Fruit fly (Drosophila melanogaster) whole organism, prepupa: Measurements from ENCODE around the gene Jupiter.

ENCODE experiments used
- CG10631 ChIP-seq: fragments of 200-800 bp; sonication (Bioruptor generic); optimal IDR thresholded peaks from 2 replicates; lab custom pipeline; 2016; ENCODE audit warnings: missing biosample characterization, missing genetic modification characterization
- CG11294 ChIP-seq: fragments of 200-800 bp; sonication (Bioruptor generic); IDR thresholded peaks from 2 replicates; pipeline ENCODE4 v1.3.6; 2022; ENCODE audit warnings: missing biosample characterization, missing genetic modification characterization
- CG11762 ChIP-seq: fragments of 200-800 bp; sonication (Bioruptor generic); optimal IDR thresholded peaks from 3 replicates; lab custom pipeline; 2016; ENCODE audit warnings: missing biosample characterization, missing genetic modification characterization; ENCODE audit not compliant: insufficient read depth
- CG11902 ChIP-seq: fragments of 200-800 bp; sonication (Bioruptor generic); optimal IDR thresholded peaks from 3 replicates; lab custom pipeline; 2016; ENCODE audit warnings: missing biosample characterization, missing genetic modification characterization
- CG15336 ChIP-seq: fragments of 200-800 bp; sonication (Bioruptor generic); IDR thresholded peaks from 2 replicates; pipeline ENCODE4 v1.3.6; 2022; ENCODE audit warnings: missing biosample characterization, missing genetic modification characterization
- CG1621 ChIP-seq: fragments of 200-800 bp; sonication (Bioruptor generic); optimal IDR thresholded peaks from 3 replicates; lab custom pipeline; 2018; ENCODE audit warnings: missing biosample characterization, mild to moderate bottlenecking, missing genetic modification characterization
- CG31627 ChIP-seq: fragments of 200-800 bp; sonication (Bioruptor generic); optimal IDR thresholded peaks from 3 replicates; lab custom pipeline; 2016; ENCODE audit warnings: missing biosample characterization, missing genetic modification characterization
- CG32006 ChIP-seq: fragments of 200-800 bp; sonication (Bioruptor generic); optimal IDR thresholded peaks from 3 replicates; lab custom pipeline; 2017; ENCODE audit warnings: missing biosample characterization, mild to moderate bottlenecking, missing genetic modification characterization
- CG3919 ChIP-seq: fragments of 200-800 bp; sonication (Bioruptor generic); optimal IDR thresholded peaks from 3 replicates; lab custom pipeline; 2016; ENCODE audit warnings: missing biosample characterization, missing genetic modification characterization
- CG4318 ChIP-seq: fragments of 200-800 bp; sonication (Bioruptor generic); optimal IDR thresholded peaks from 3 replicates; lab custom pipeline; 2017; ENCODE audit warnings: missing biosample characterization, mild to moderate bottlenecking, missing genetic modification characterization
- CG6163 ChIP-seq: fragments of 200-800 bp; sonication (Bioruptor generic); IDR thresholded peaks from 3 replicates; pipeline ENCODE4 v1.3.6; 2022; ENCODE audit warnings: missing biosample characterization, missing genetic modification characterization
- CG6276 ChIP-seq: fragments of 200-800 bp; sonication (Bioruptor generic); optimal IDR thresholded peaks from 2 replicates; lab custom pipeline; 2017; ENCODE audit warnings: missing biosample characterization, mild to moderate bottlenecking, missing genetic modification characterization
- CG6854 ChIP-seq: fragments of 200-800 bp; sonication (Bioruptor generic); optimal IDR thresholded peaks from 2 replicates; lab custom pipeline; 2017; ENCODE audit warnings: missing biosample characterization, mild to moderate bottlenecking, missing genetic modification characterization
- CG7368 ChIP-seq: fragments of 200-800 bp; sonication (Bioruptor generic); optimal IDR thresholded peaks from 3 replicates; lab custom pipeline; 2016; ENCODE audit warnings: missing biosample characterization, missing genetic modification characterization
- CG8119 ChIP-seq: fragments of 200-800 bp; sonication (Bioruptor generic); IDR thresholded peaks from 3 replicates; pipeline ENCODE4 v1.3.6; 2022; ENCODE audit warnings: missing biosample characterization, missing genetic modification characterization
- CG8632 ChIP-seq: fragments of 200-800 bp; sonication (Bioruptor generic); optimal IDR thresholded peaks from 3 replicates; lab custom pipeline; 2016; ENCODE audit warnings: missing biosample characterization, missing genetic modification characterization
- CG9139 ChIP-seq: fragments of 200-800 bp; sonication (Bioruptor generic); optimal IDR thresholded peaks from 3 replicates; lab custom pipeline; 2017; ENCODE audit warnings: missing biosample characterization, mild to moderate bottlenecking, missing genetic modification characterization
- Eip75B ChIP-seq: fragments of 200-800 bp; sonication (Bioruptor generic); optimal IDR thresholded peaks from 3 replicates; lab custom pipeline; 2016; ENCODE audit warnings: missing biosample characterization, missing genetic modification characterization
- Eip78C ChIP-seq: fragments of 200-800 bp; sonication (Bioruptor generic); peaks from one replicate; lab custom pipeline; 2016; ENCODE audit warnings: missing biosample characterization, missing genetic modification characterization
- Eip93F ChIP-seq: fragments of 200-800 bp; sonication (Bioruptor generic); optimal IDR thresholded peaks from 2 replicates; lab custom pipeline; 2016; ENCODE audit warnings: missing biosample characterization, mild to moderate bottlenecking, missing genetic modification characterization
- Ets96B ChIP-seq: fragments of 200-800 bp; optimal IDR thresholded peaks from 2 replicates; lab custom pipeline; 2019; ENCODE audit warnings: missing biosample characterization, mild to moderate bottlenecking, missing genetic modification characterization, moderate library complexity
- Hr38 ChIP-seq: sonication (Bioruptor generic); optimal IDR thresholded peaks from 2 replicates; lab custom pipeline; 2016; ENCODE audit warnings: missing biosample characterization, missing genetic modification characterization
- Hr39 ChIP-seq: fragments of 200-800 bp; sonication (Bioruptor generic); optimal IDR thresholded peaks from 2 replicates; lab custom pipeline; 2016; ENCODE audit warnings: missing biosample characterization, missing genetic modification characterization
- Lpt ChIP-seq: fragments of 200-800 bp; sonication (Bioruptor generic); optimal IDR thresholded peaks from 3 replicates; lab custom pipeline; 2016; ENCODE audit warnings: missing biosample characterization, missing genetic modification characterization
- Met ChIP-seq: fragments of 200-800 bp; sonication (Bioruptor generic); optimal IDR thresholded peaks from 3 replicates; lab custom pipeline; 2016; ENCODE audit warnings: missing biosample characterization, missing genetic modification characterization
- OdsH ChIP-seq: fragments of 200-800 bp; sonication (Bioruptor generic); optimal IDR thresholded peaks from 3 replicates; lab custom pipeline; 2016; ENCODE audit warnings: missing biosample characterization, missing genetic modification characterization
- Sox14 ChIP-seq: fragments of 200-800 bp; sonication (Bioruptor generic); optimal IDR thresholded peaks from 3 replicates; lab custom pipeline; 2016; ENCODE audit warnings: missing biosample characterization, missing genetic modification characterization
- cyc ChIP-seq: fragments of 200-800 bp; sonication (Bioruptor generic); optimal IDR thresholded peaks from 3 replicates; lab custom pipeline; 2016; ENCODE audit warnings: missing biosample characterization, missing genetic modification characterization
- dac ChIP-seq: fragments of 200-800 bp; sonication (Bioruptor generic); optimal IDR thresholded peaks from 2 replicates; lab custom pipeline; 2017; ENCODE audit warnings: missing biosample characterization, mild to moderate bottlenecking, missing genetic modification characterization
- dsx ChIP-seq: fragments of 200-800 bp; optimal IDR thresholded peaks from 3 replicates; lab custom pipeline; 2019; ENCODE audit warnings: missing biosample characterization, mild to moderate bottlenecking, missing genetic modification characterization, moderate library complexity; ENCODE audit not compliant: poor library complexity, severe bottlenecking
- eg ChIP-seq: fragments of 200-800 bp; sonication (Bioruptor generic); IDR thresholded peaks from 3 replicates; pipeline ENCODE4 v1.3.6; 2022; ENCODE audit warnings: missing biosample characterization, missing genetic modification characterization
- fd85E ChIP-seq: fragments of 200-800 bp; sonication (Bioruptor generic); optimal IDR thresholded peaks from 3 replicates; lab custom pipeline; 2016; ENCODE audit warnings: missing biosample characterization, missing genetic modification characterization
- fkh ChIP-seq: fragments of 200-800 bp; sonication (Bioruptor generic); optimal IDR thresholded peaks from 3 replicates; lab custom pipeline; 2017; ENCODE audit warnings: missing biosample characterization, mild to moderate bottlenecking, missing genetic modification characterization, moderate library complexity
- ss ChIP-seq, 2 experiments: fragments of 200-800 bp; sonication (Bioruptor generic); optimal IDR thresholded peaks; 2 replicates in 1 of 2; 3 replicates in 1 of 2; lab custom pipeline; 2017 to 2018; ENCODE audit warnings: mild to moderate bottlenecking in 2 of 2, missing biosample characterization in 2 of 2, missing genetic modification characterization in 2 of 2, moderate library complexity in 1 of 2
- topi ChIP-seq: fragments of 200-800 bp; sonication (Bioruptor generic); optimal IDR thresholded peaks from 3 replicates; lab custom pipeline; 2016; ENCODE audit warnings: missing biosample characterization, missing genetic modification characterization
- vri ChIP-seq: fragments of 200-800 bp; sonication (Bioruptor generic); optimal IDR thresholded peaks from 3 replicates; lab custom pipeline; 2016; ENCODE audit warnings: missing biosample characterization, mild to moderate bottlenecking, missing genetic modification characterization

Gene Jupiter

DNA sequence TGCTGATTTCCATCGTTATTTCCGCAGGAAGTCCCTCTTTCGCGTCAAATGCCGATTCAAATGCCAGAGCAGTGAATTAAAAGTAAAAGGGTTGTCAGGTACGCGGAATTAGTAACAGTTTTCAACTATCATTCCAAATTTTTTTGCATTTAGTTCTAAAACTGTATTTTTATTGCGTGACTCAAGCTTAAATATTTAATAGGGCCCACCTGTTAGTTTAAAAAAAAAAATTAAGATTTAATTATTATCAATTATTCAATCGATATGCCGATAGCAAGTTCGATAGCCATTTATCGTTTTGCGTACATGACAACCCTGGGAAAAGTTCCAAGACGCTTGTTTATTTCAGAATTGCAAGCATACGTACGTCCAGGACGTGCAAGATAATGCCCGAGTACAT, 3.3 kb upstream of the Jupiter start, which contains the start of gene CG14711 (continued):
- TF ChIP-seq CG11902 (peak; percentile 52), Eip93F (GFP tag; lab: Kevin White, UChicago) (peak; percentile 51), CG7368 (no peak), cyc (GFP tag; lab: Kevin White, UChicago) (peak; percentile 76), CG3919 (GFP tag; lab: Kevin White, UChicago) (no peak), ss (GFP tag; optimal IDR thresholded peaks at IDR 0.05; lab: Kevin White, UChicago) (no peak), dac (GFP tag; lab: Kevin White, UChicago) (no peak), Met (GFP tag; lab: Kevin White, UChicago) (no peak), Lpt (GFP tag; lab: Kevin White, UChicago) (peak; percentile 50), CG11294 (GFP tag; lab: Robert Waterston, UW) (0 out of 2 replicates have a peak, but pooled peaks have one; percentile 50), eg (GFP tag; lab: Robert Waterston, UW) (peak; percentile 83; the same call in 2 of the 3 replicates), CG6163 (GFP tag; lab: Robert Waterston, UW) (peak; percentile 81; the same call in 2 of the 3 replicates), CG32006 (GFP tag; lab: Kevin White, UChicago) (no peak), Ets96B (tag; lab: Kevin White, UChicago) (peak; percentile 80), CG1621 (tag; lab: Kevin White, UChicago) (no peak), CG9139 (GFP tag; lab: Kevin White, UChicago) (no peak), CG4318 (GFP tag; lab: Kevin White, UChicago) (no peak), fkh (GFP tag; lab: Kevin White, UChicago) (no peak), CG6854 (no peak), fd85E (no peak)

DNA sequence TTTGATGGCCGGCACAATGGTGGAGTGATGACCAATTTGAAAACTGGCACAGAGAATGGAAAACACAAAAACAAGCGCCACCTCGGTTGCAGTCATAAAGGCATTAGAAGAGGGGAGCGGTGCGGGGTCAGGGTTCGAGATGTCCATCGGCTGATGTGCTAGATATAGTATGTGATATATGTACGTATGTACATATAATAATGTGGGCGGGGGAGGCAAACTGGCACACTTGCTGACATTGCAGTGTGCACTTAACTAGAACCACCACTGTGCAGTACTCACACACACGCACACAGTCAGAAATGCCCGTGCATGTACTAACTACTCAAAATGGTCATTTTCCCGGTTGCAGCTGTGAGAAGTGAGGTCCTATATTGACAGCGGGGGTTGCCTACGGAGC, 827 bp downstream of the Jupiter start:
- no peak for TF ChIP-seq Sox14 (GFP tag; lab: Kevin White, UChicago)
- TF ChIP-seq CG10631: peak; percentile 1
- no peak for TF ChIP-seq Met (GFP tag; lab: Kevin White, UChicago)
- no peak for TF ChIP-seq topi (GFP tag; lab: Kevin White, UChicago)
- TF ChIP-seq OdsH: no peak
- TF ChIP-seq Lpt (GFP tag; lab: Kevin White, UChicago): no peak
- TF ChIP-seq Hr39 (GFP tag; lab: Kevin White, UChicago): no peak
- TF ChIP-seq CG8632 (GFP tag; lab: Kevin White, UChicago): no peak
- TF ChIP-seq Eip78C (GFP tag; lab: Kevin White, UChicago): peak; percentile 32
- peak; percentile 28; the same call in 1 of the 2 replicates for TF ChIP-seq CG15336 (GFP tag; lab: Robert Waterston, UW)
- TF ChIP-seq dsx: no peak
- TF ChIP-seq, all 60 proteins: peak for 3

DNA sequence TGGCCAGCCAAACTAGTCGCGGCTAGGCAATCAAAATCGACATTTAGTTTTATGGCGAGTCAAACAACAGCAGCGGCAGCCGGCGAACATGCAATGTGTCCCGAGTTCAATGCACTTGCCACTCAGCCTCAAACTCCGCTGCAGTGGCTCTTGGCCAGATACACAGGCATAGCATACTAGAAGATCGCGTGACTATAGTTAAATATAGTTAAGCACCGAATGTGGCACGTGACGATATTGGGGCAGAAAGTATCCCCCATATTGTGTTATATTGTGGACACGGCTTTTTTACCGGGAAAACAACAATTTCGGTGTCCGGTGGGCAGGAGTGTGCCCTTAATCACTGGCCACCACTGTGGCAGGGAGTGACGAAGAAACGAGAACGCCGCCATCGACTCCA, 1.9 kb downstream of the Jupiter start:
- no peak for TF ChIP-seq CG11762 (GFP tag; lab: Kevin White, UChicago)
- no peak for TF ChIP-seq vri (GFP tag; lab: Kevin White, UChicago)
- no peak for TF ChIP-seq CG10631
- peak; percentile 4 for TF ChIP-seq Eip78C (GFP tag; lab: Kevin White, UChicago)
- no peak for TF ChIP-seq CG31627 (GFP tag; lab: Kevin White, UChicago)
- no peak for TF ChIP-seq Met (GFP tag; lab: Kevin White, UChicago)
- TF ChIP-seq topi (GFP tag; lab: Kevin White, UChicago): no peak
- peak; percentile 51; the same call in 2 of the 3 replicates for TF ChIP-seq eg (GFP tag; lab: Robert Waterston, UW)
- no peak for TF ChIP-seq Lpt (GFP tag; lab: Kevin White, UChicago)
- TF ChIP-seq Eip75B (GFP tag; lab: Kevin White, UChicago): no peak
- peak; percentile 11; the same call in 1 of the 2 replicates for TF ChIP-seq CG15336 (GFP tag; lab: Robert Waterston, UW)
- TF ChIP-seq ss (GFP tag; optimal IDR thresholded peaks at IDR 0.05; lab: Kevin White, UChicago): peak in 1 of 2 experiments; percentile 84
- peak; percentile 10 for TF ChIP-seq CG6276 (GFP tag; lab: Kevin White, UChicago)
- TF ChIP-seq CG11294 (GFP tag; lab: Robert Waterston, UW): no peak
- no peak for TF ChIP-seq Hr38
- no peak for TF ChIP-seq CG8119 (GFP tag; lab: Robert Waterston, UW)
